Fruit fly (Drosophila melanogaster) whole organism, wandering third instar larva: ENCODE measurements around the gene spoon.

ENCODE experiments used
- Dif ChIP-seq: fragments of 200-275, 200-300 bp; sonication (Bioruptor generic); optimal IDR thresholded peaks from 2 replicates; lab custom pipeline; 2018; ENCODE audit warnings: missing biosample characterization, missing genetic modification characterization; ENCODE audit not compliant: partially characterized antibody
- GATAd ChIP-seq: sonication (Bioruptor generic); optimal IDR thresholded peaks from 2 replicates; lab custom pipeline; 2016; ENCODE audit warnings: missing biosample characterization, missing genetic modification characterization
- HLH106 ChIP-seq: fragments of 200-800 bp; optimal IDR thresholded peaks from 3 replicates; lab custom pipeline; 2019; ENCODE audit warnings: missing biosample characterization, mild to moderate bottlenecking, missing genetic modification characterization, moderate library complexity
- Jra ChIP-seq: sonication (Bioruptor generic); optimal IDR thresholded peaks from 2 replicates; lab custom pipeline; 2016; ENCODE audit warnings: missing biosample characterization, missing genetic modification characterization
- fru ChIP-seq: fragments of 200-800 bp; sonication (Bioruptor generic); optimal IDR thresholded peaks from 3 replicates; lab custom pipeline; 2016; ENCODE audit warnings: missing biosample characterization, mild to moderate bottlenecking, missing genetic modification characterization
- pan ChIP-seq: fragments of >200 bp; optimal IDR thresholded peaks from 2 replicates; lab custom pipeline; 2017

DNA sequence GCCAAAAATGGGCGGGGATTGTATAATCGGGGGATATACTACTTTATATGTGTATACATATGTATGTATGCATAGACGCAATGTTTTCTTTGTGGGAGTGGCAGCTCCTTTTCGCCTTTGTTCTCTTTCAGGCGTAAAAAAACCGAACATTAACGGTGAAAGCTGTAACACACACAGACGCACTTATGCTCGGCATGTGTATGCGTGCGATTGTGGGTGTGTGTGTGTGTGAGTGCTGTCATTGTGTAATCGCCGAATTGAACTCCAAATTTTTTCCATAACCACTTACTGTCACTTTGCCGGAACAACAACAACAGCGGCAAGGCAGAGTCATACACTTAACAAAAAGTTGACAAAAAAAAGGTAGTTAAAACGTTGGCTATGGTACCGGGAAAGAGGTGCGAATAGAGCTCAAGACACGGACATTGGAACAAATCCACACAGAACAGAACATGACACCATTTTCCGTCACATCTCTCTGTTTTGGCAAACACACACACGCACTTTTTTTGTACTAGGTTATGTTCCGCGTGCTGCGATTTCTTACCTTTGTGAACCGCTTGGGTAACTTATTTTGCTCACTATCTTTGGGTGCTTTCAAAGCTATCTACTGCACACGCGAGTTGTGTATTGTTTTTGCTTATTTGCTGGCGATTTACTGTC lies 631 bp downstream of the spoon start:
- TF ChIP-seq HLH106 (tag; lab: Kevin White, UChicago) (no peak), Jra (GFP tag; lab: Kevin White, UChicago) (no peak), fru (GFP tag; lab: Kevin White, UChicago) (no peak), Dif (GFP tag; lab: Kevin White, UChicago) (no peak), pan (lab: Kevin White, UChicago) (no peak), GATAd (GFP tag; lab: Kevin White, UChicago) (no peak)
